Fruit fly (Drosophila melanogaster): Measurements from ENCODE around the gene eloF.

Gene eloF

dm6 chr3R:9813861-9814260 lies at the start of gene eloF:
eloF (plus strand) TSS chr3R:9814161.
- no peak for TF ChIP-seq noc (tag; optimal IDR thresholded peaks at IDR 0.05)

dm6 chr3R:9767620-9768592 lies 46.1 kb upstream of the eloF start, which contains the start of gene Naa80:
Naa80 (plus strand) TSS chr3R:9767834.
- peak; percentile 49 for TF ChIP-seq noc (tag; optimal IDR thresholded peaks at IDR 0.05)

dm6 chr3R:9768884-9769283 lies 45.1 kb upstream of the eloF start, which contains the start of gene MED6:
MED6 (minus strand) TSS chr3R:9768984.
- no peak for TF ChIP-seq noc (tag; optimal IDR thresholded peaks at IDR 0.05)

- TF ChIP-seq noc (tag; optimal IDR thresholded peaks at IDR 0.05) = no peak
These were observed 43.8 kb upstream of the eloF start for dm6 chr3R:9770127-9770526.

- TF ChIP-seq noc (tag; optimal IDR thresholded peaks at IDR 0.05) = peak; percentile 97
These were observed 42.4 kb upstream of the eloF start, which contains the start of gene CG9471 for dm6 chr3R:9771519-9771972. CG9471 (minus strand) TSS chr3R:9771542.

- TF ChIP-seq noc (tag; optimal IDR thresholded peaks at IDR 0.05) = peak; percentile 73
These were observed 39.8 kb upstream of the eloF start, which contains the start of gene Whamy for dm6 chr3R:9774147-9774546. Whamy (minus strand) TSS chr3R:9774419.

- TF ChIP-seq noc (tag; optimal IDR thresholded peaks at IDR 0.05) = no peak
These were observed 39.1 kb upstream of the eloF start, which contains the start of gene topi for dm6 chr3R:9774821-9775220. topi (plus strand) TSS chr3R:9775121.

dm6 chr3R:9777941-9778360 lies 36.0 kb upstream of the eloF start, which contains the start of gene RpS29:
RpS29 (plus strand) TSS chr3R:9778042.
- peak; percentile 73 for TF ChIP-seq noc (tag; optimal IDR thresholded peaks at IDR 0.05)

dm6 chr3R:9779764-9780163 lies 34.2 kb upstream of the eloF start, which contains the start of gene CG12947:
CG12947 (plus strand) TSS chr3R:9780064.
- TF ChIP-seq noc (tag; optimal IDR thresholded peaks at IDR 0.05) = no peak

dm6 chr3R:9783240-9783917 lies 30.6 kb upstream of the eloF start:
- no peak for TF ChIP-seq noc (tag; optimal IDR thresholded peaks at IDR 0.05)

- no peak for TF ChIP-seq noc (tag; optimal IDR thresholded peaks at IDR 0.05)
These were observed 29.5 kb upstream of the eloF start, which contains the start of the genes MtnA and CG8500 for dm6 chr3R:9784341-9785062. MtnA (minus strand) TSS chr3R:9784370. CG8500 (plus strand) TSS chr3R:9784653.

- TF ChIP-seq noc (tag; optimal IDR thresholded peaks at IDR 0.05) = peak; percentile 50
These were observed 22.7 kb upstream of the eloF start, which contains the start of the genes CG12945 and CG8507 for dm6 chr3R:9791177-9791806. CG12945 (minus strand) TSS chr3R:9791221. CG8507 (plus strand) TSS chr3R:9791483.

dm6 chr3R:9793018-9793417 lies 20.9 kb upstream of the eloF start, which contains the start of gene CG8516:
CG8516 (plus strand) TSS chr3R:9793295.
- no peak for TF ChIP-seq noc (tag; optimal IDR thresholded peaks at IDR 0.05)

dm6 chr3R:9800644-9801330 lies 13.2 kb upstream of the eloF start, which contains the start of the genes CG9467 and CG8526:
CG9467 (minus strand) TSS chr3R:9801026.
CG8526 (plus strand) TSS chr3R:9801280.
- no peak for TF ChIP-seq noc (tag; optimal IDR thresholded peaks at IDR 0.05)
